Fruit fly (Drosophila melanogaster): ENCODE data around the gene CG42500.

DNA sequence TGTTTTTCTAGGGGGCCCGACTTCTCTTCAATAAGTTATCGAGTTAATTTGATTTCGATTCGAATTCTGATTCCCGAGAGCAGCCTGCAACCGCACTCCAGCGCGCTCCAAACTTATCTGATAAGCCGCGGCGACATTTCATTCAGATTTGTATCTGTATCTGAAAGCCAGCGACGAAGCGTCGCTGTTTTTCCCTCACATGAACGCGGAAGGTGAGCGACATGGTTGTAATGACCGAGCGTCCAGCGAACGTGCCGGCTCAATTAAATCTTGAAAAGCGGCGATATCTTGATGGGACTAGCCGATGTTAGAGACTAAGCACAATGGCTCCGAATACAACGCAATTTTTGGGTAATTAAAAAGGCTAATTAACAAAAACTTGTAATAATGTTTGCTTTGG, 49.4 kb downstream of the CG42500 start, which contains the start of gene PK1-R:
- TF ChIP-seq gl (tag; optimal IDR thresholded peaks at IDR 0.05) (no peak), CG17806 (tag; optimal IDR thresholded peaks at IDR 0.05) (no peak), EcR (GFP tag; optimal IDR thresholded peaks at IDR 0.05) (no peak), CG8301 (tag; optimal IDR thresholded peaks at IDR 0.05) (no peak), CG13204 (GFP tag; optimal IDR thresholded peaks at IDR 0.05) (no peak), Snoo (tag; optimal IDR thresholded peaks at IDR 0.05) (no peak), CG15710 (tag; optimal IDR thresholded peaks at IDR 0.05) (no peak), D1 (tag; optimal IDR thresholded peaks at IDR 0.05) (no peak)
